Fruit fly (Drosophila melanogaster): ENCODE measurements around the gene Cpr64Ac.

DNA sequence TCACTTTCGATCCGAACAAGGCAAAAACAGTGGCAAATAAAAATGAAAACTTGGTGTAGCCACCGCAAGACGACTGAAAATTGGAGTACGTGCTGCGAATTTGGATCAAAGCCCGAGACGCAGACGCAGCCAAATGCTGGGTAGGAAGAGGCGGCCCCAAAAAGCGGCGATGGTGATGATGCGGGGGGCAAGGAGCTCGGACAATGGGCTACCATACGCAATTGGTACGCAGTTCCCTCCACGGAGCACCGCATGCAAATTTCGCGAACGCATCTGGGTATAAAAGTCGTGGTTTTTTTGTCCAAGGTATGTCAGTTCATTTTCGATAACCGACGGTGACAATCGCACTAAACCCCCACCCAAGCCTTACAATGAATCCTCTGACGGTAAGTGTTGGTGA is 2.4 kb upstream of the Cpr64Ac start, which contains the start of gene Cpr64Ad:
- TF ChIP-seq Eip74EF (GFP tag; optimal IDR thresholded peaks at IDR 0.05) (no peak), Hmx (GFP tag; optimal IDR thresholded peaks at IDR 0.05) (no peak), CG6791 (GFP tag; IDR thresholded peaks at IDR 0.05; ENCODE audit: partially characterized antibody) (no peak), pan (optimal IDR thresholded peaks at IDR 0.05) (no peak), pan (GFP tag; optimal IDR thresholded peaks at IDR 0.05 in 1 of 2, IDR thresholded peaks at IDR 0.05 in 1 of 2) (no peak), twi (tag; optimal IDR thresholded peaks at IDR 0.05) (no peak), Sry-β (GFP tag; optimal IDR thresholded peaks at IDR 0.05) (no peak), CG30020 (tag; optimal IDR thresholded peaks at IDR 0.05) (no peak), CG12391 (tag; optimal IDR thresholded peaks at IDR 0.05) (no peak), H15 (GFP tag; IDR thresholded peaks at IDR 0.05) (no peak), sr (GFP tag; IDR thresholded peaks at IDR 0.05) (no peak), Taf1 (GFP tag; IDR thresholded peaks at IDR 0.05) (no peak), Hey (tag; optimal IDR thresholded peaks at IDR 0.05) (no peak)

Data from whole organism, embryonic.